Worm (Caenorhabditis elegans): ENCODE measurements around the gene dlc-4.
A peak's percentile ranks its signal among the peaks of the same experiment; 100 is the strongest.

Gene dlc-4

ce11 chrIV:16399017-16399416 lies 44.0 kb upstream of the dlc-4 start:
- peak; percentile 96 for TF ChIP-seq tbp1 (GFP tag; optimal IDR thresholded peaks at IDR 0.05)
- no peak for TF ChIP-seq K11D2.4 (GFP tag; IDR thresholded peaks at IDR 0.05)
- no peak for TF ChIP-seq ceh-58 (GFP tag; IDR thresholded peaks at IDR 0.05)
- peak; percentile 66 for TF ChIP-seq ceh-79 (tag; optimal IDR thresholded peaks at IDR 0.05)
- TF ChIP-seq die-1 (tag; optimal IDR thresholded peaks at IDR 0.05), result peak; percentile 86
- TF ChIP-seq mes-4 (tag; optimal IDR thresholded peaks at IDR 0.05), result peak; percentile 6
- 0 out of 2 replicates have a peak, but pooled peaks have one; percentile 34 for TF ChIP-seq egrh-3 (GFP tag; IDR thresholded peaks at IDR 0.05)
- peak in 1 of 2 experiments; percentile 11 for TF ChIP-seq let-607 (tag; optimal IDR thresholded peaks at IDR 0.05)
- no peak for TF ChIP-seq efl-1 (GFP tag; optimal IDR thresholded peaks at IDR 0.05)
- no peak for TF ChIP-seq ztf-26 (tag; optimal IDR thresholded peaks at IDR 0.05)
- no peak for TF ChIP-seq dpl-1 (GFP tag; optimal IDR thresholded peaks at IDR 0.05)
- peak; percentile 28; the same call in 1 of the 2 replicates for TF ChIP-seq zfh-2 (GFP tag; conservative IDR thresholded peaks at IDR 0.05)
- peak; percentile 43 for TF ChIP-seq atf-7 (tag; optimal IDR thresholded peaks at IDR 0.05)
- TF ChIP-seq pha-4 (tag; optimal IDR thresholded peaks at IDR 0.05), result no peak
- TF ChIP-seq ztf-18 (tag; optimal IDR thresholded peaks at IDR 0.05), result peak; percentile 84
- TF ChIP-seq madf-3 (GFP tag; IDR thresholded peaks at IDR 0.05), result no peak
- TF ChIP-seq hmg-1.2 (GFP tag; IDR thresholded peaks at IDR 0.05), result peak; percentile 66
- TF ChIP-seq let-526 (GFP tag; IDR thresholded peaks at IDR 0.05), result no peak
- TF ChIP-seq nhr-179 (tag; optimal IDR thresholded peaks at IDR 0.05), result peak; percentile 56
- no peak for TF ChIP-seq cebp-2 (GFP tag; IDR thresholded peaks at IDR 0.05)
- no peak for TF ChIP-seq Y53G8AR.9 (GFP tag; conservative IDR thresholded peaks at IDR 0.05)
- no peak for TF ChIP-seq B0336.3 (GFP tag; IDR thresholded peaks at IDR 0.05)
- peak; percentile 67 for TF ChIP-seq F49E8.2 (tag; optimal IDR thresholded peaks at IDR 0.05; ENCODE audit: insufficient read depth)
- TF ChIP-seq ekl-4 (GFP tag; IDR thresholded peaks at IDR 0.05), result peak; percentile 55; the same call in 1 of the 2 replicates
- no peak for TF ChIP-seq F39B2.1 (GFP tag; IDR thresholded peaks at IDR 0.05)
- TF ChIP-seq ztf-28 (GFP tag; IDR thresholded peaks at IDR 0.05), result no peak
- peak; percentile 89 for TF ChIP-seq lin-26 (GFP tag; IDR thresholded peaks at IDR 0.05)
- TF ChIP-seq ztf-6 (GFP tag; IDR thresholded peaks at IDR 0.05), result no peak
- TF ChIP-seq aptf-3 (GFP tag; IDR thresholded peaks at IDR 0.05), result 0 out of 2 replicates have a peak, but pooled peaks have one; percentile 55
- TF ChIP-seq bed-1 (GFP tag; IDR thresholded peaks at IDR 0.05), result peak; percentile 89; the same call in 1 of the 2 replicates
- peak; percentile 62 for TF ChIP-seq rcor-1 (GFP tag; IDR thresholded peaks at IDR 0.05)
- peak; percentile 31 for TF ChIP-seq snpc-3.4 (tag; optimal IDR thresholded peaks at IDR 0.05)
- no peak for TF ChIP-seq egl-18 (GFP tag; IDR thresholded peaks at IDR 0.05)
- no peak for TF ChIP-seq somi-1 (GFP tag; optimal IDR thresholded peaks at IDR 0.05)
- no peak for TF ChIP-seq sdz-38 (tag; optimal IDR thresholded peaks at IDR 0.05)
- peak; percentile 38 for TF ChIP-seq snpc-1.1 (tag; optimal IDR thresholded peaks at IDR 0.05; ENCODE audit: insufficient read depth)
- no peak for TF ChIP-seq bed-2 (GFP tag; IDR thresholded peaks at IDR 0.05)
- peak; percentile 47 for TF ChIP-seq ceh-27 (GFP tag; optimal IDR thresholded peaks at IDR 0.05)
- TF ChIP-seq gei-17 (GFP tag; optimal IDR thresholded peaks at IDR 0.05), result no peak
- TF ChIP-seq Y67H2A.10 (GFP tag; conservative IDR thresholded peaks at IDR 0.05), result no peak
- TF ChIP-seq unc-62 (GFP tag; optimal IDR thresholded peaks at IDR 0.05), result no peak
- peak; percentile 26 for TF ChIP-seq zim-3 (tag; optimal IDR thresholded peaks at IDR 0.05)
- TF ChIP-seq Y56A3A.18 (GFP tag; IDR thresholded peaks at IDR 0.05), result peak; percentile 49; the same call in 1 of the 2 replicates
- TF ChIP-seq F22D6.2 (tag; optimal IDR thresholded peaks at IDR 0.05), result no peak
- TF ChIP-seq dpff-1 (tag; optimal IDR thresholded peaks at IDR 0.05), result no peak
- TF ChIP-seq pbrm-1 (GFP tag; IDR thresholded peaks at IDR 0.05), result peak; percentile 71
- TF ChIP-seq F57C9.4 (tag; optimal IDR thresholded peaks at IDR 0.05), result no peak
- no peak for TF ChIP-seq C17E4.6 (GFP tag; IDR thresholded peaks at IDR 0.05)
- no peak for TF ChIP-seq F55B11.4 (tag; optimal IDR thresholded peaks at IDR 0.05; ENCODE audit: borderline replicate concordance, insufficient read depth)

Data from whole organism, young adult.